Fruit fly (Drosophila melanogaster) whole organism, embryonic: ENCODE data around the gene Ccz1.
A peak's percentile ranks its signal among the peaks of the same experiment; 100 is the strongest.

Source experiments
- Adf1 ChIP-seq: fragments of 200-800 bp; sonication (Bioruptor generic); IDR thresholded peaks from 2 replicates; pipeline ENCODE4 v1.3.6; 2022; ENCODE audit warnings: missing biosample characterization, missing genetic modification characterization
- CG10462 ChIP-seq: fragments of 200-800 bp; sonication (Bioruptor generic); optimal IDR thresholded peaks from 2 replicates; lab custom pipeline; 2016; ENCODE audit warnings: missing biosample characterization, missing genetic modification characterization
- CG12236 ChIP-seq: fragments of 200-800 bp; sonication (Bioruptor generic); optimal IDR thresholded peaks from 2 replicates; lab custom pipeline; 2016; ENCODE audit warnings: missing biosample characterization, missing genetic modification characterization
- CG13624 ChIP-seq: fragments of 200-800 bp; sonication (Bioruptor generic); optimal IDR thresholded peaks from 2 replicates; lab custom pipeline; 2016; ENCODE audit warnings: missing biosample characterization, missing genetic modification characterization
- CG14441 ChIP-seq: fragments of 200-800 bp; sonication (Bioruptor generic); IDR thresholded peaks from 2 replicates; pipeline ENCODE4 v1.3.6; 2022; ENCODE audit warnings: missing biosample characterization, missing genetic modification characterization
- CG16813 ChIP-seq: fragments of 200-800 bp; sonication (Bioruptor generic); IDR thresholded peaks from 3 replicates; pipeline ENCODE4 v1.3.6; 2022; ENCODE audit warnings: missing biosample characterization, missing genetic modification characterization; ENCODE audit not compliant: partially characterized antibody
- CG18599 ChIP-seq: fragments of 200-800 bp; sonication (Bioruptor generic); optimal IDR thresholded peaks from 3 replicates; lab custom pipeline; 2017; ENCODE audit warnings: missing biosample characterization, missing genetic modification characterization, mild to moderate bottlenecking, moderate library complexity, missing genetic modification reagents
- CG2116 ChIP-seq: fragments of 200-800 bp; sonication (Bioruptor generic); optimal IDR thresholded peaks from 3 replicates; lab custom pipeline; 2018; ENCODE audit warnings: missing biosample characterization, mild to moderate bottlenecking, missing genetic modification characterization
- CG2120 ChIP-seq: fragments of 200-800 bp; sonication (Bioruptor generic); optimal IDR thresholded peaks from 3 replicates; lab custom pipeline; 2016; ENCODE audit warnings: missing biosample characterization, missing genetic modification characterization
- CG32532 ChIP-seq: fragments of 200-800 bp; sonication (Bioruptor generic); IDR thresholded peaks from 2 replicates; pipeline ENCODE4 v1.3.6; 2022; ENCODE audit warnings: missing biosample characterization, missing genetic modification characterization
- CG4282 ChIP-seq: fragments of 200-800 bp; sonication (Bioruptor generic); optimal IDR thresholded peaks from 2 replicates; lab custom pipeline; 2016; ENCODE audit warnings: missing biosample characterization, missing genetic modification characterization
- CG6791 ChIP-seq: fragments of 200-800 bp; sonication (Bioruptor generic); IDR thresholded peaks from 3 replicates; pipeline ENCODE4 v1.3.6; 2022; ENCODE audit warnings: missing biosample characterization, missing genetic modification characterization; ENCODE audit not compliant: partially characterized antibody
- CG7839 ChIP-seq: fragments of 200-800 bp; sonication (Bioruptor generic); optimal IDR thresholded peaks from 3 replicates; lab custom pipeline; 2018; ENCODE audit warnings: missing biosample characterization, mild to moderate bottlenecking, missing genetic modification characterization, moderate library complexity
- CG7963 ChIP-seq: fragments of 200-800 bp; sonication (Bioruptor generic); IDR thresholded peaks from 3 replicates; pipeline ENCODE4 v1.3.6; 2022; ENCODE audit warnings: missing biosample characterization, missing genetic modification characterization; ENCODE audit not compliant: partially characterized antibody
- CG8290 ChIP-seq, 3 experiments: fragments of 200-800 bp; sonication (Bioruptor generic); optimal IDR thresholded peaks; 2 replicates each; lab custom pipeline; 2016 to 2019; ENCODE audit warnings: missing biosample characterization in 3 of 3, missing genetic modification characterization in 3 of 3, mild to moderate bottlenecking in 2 of 3, moderate library complexity in 1 of 3
- CG9932 ChIP-seq: fragments of 200-800 bp; sonication (Bioruptor generic); IDR thresholded peaks from 2 replicates; pipeline ENCODE4 v1.3.6; 2022; ENCODE audit warnings: missing biosample characterization, missing genetic modification characterization
- Chrac-16 ChIP-seq: fragments of 200-800 bp; sonication (Bioruptor generic); optimal IDR thresholded peaks from 3 replicates; lab custom pipeline; 2016; ENCODE audit warnings: missing biosample characterization, missing genetic modification characterization
- Deaf1 ChIP-seq: fragments of 200-800 bp; optimal IDR thresholded peaks from 3 replicates; lab custom pipeline; 2019; ENCODE audit warnings: missing biosample characterization, mild to moderate bottlenecking, missing genetic modification characterization, moderate library complexity
- Dll ChIP-seq: fragments of 200-800 bp; sonication (Bioruptor generic); IDR thresholded peaks from 4 replicates; pipeline ENCODE4 v1.3.6; 2022; ENCODE audit warnings: missing biosample characterization, missing genetic modification characterization; ENCODE audit not compliant: partially characterized antibody
- Drgx ChIP-seq: fragments of 200-800 bp; sonication (Bioruptor generic); IDR thresholded peaks from 2 replicates; pipeline ENCODE4 v1.3.6; 2022; ENCODE audit warnings: missing biosample characterization, missing genetic modification characterization
- E2f2 ChIP-seq: fragments of 200-800 bp; sonication (Bioruptor generic); IDR thresholded peaks from 2 replicates; pipeline ENCODE4 v1.3.6; 2022; ENCODE audit warnings: missing biosample characterization, missing genetic modification characterization
- HLH4C ChIP-seq: fragments of 200-800 bp; sonication (Bioruptor generic); IDR thresholded peaks from 3 replicates; pipeline ENCODE4 v1.3.6; 2022; ENCODE audit warnings: missing biosample characterization, missing genetic modification characterization; ENCODE audit not compliant: partially characterized antibody
- HmgZ ChIP-seq: fragments of 200-800 bp; sonication (Bioruptor generic); optimal IDR thresholded peaks from 2 replicates; lab custom pipeline; 2018; ENCODE audit warnings: missing biosample characterization, mild to moderate bottlenecking, missing genetic modification characterization
- Med ChIP-seq: fragments of 200-800 bp; sonication (Bioruptor generic); peaks from one replicate; lab custom pipeline; 2016; ENCODE audit warnings: missing biosample characterization, missing genetic modification characterization, mild to moderate bottlenecking, inconsistent platforms, moderate library complexity
- Mes4 ChIP-seq: fragments of 200-800 bp; sonication (Bioruptor generic); optimal IDR thresholded peaks from 2 replicates; lab custom pipeline; 2016; ENCODE audit warnings: missing biosample characterization, missing genetic modification characterization
- NFAT ChIP-seq: fragments of 200-800 bp; sonication (Bioruptor generic); IDR thresholded peaks from 2 replicates; pipeline ENCODE4 v1.3.6; 2022; ENCODE audit warnings: missing biosample characterization, missing genetic modification characterization
- Opbp ChIP-seq: fragments of 200-800 bp; sonication (Bioruptor generic); IDR thresholded peaks from 3 replicates; pipeline ENCODE4 v1.3.6; 2022; ENCODE audit warnings: missing biosample characterization, missing genetic modification characterization; ENCODE audit not compliant: partially characterized antibody
- Pdp1 ChIP-seq, 2 experiments: fragments of 200-800 bp; sonication (Bioruptor generic); optimal IDR thresholded peaks; 3 replicates each; lab custom pipeline; 2016; ENCODE audit warnings: missing biosample characterization in 2 of 2, missing genetic modification characterization in 2 of 2, mild to moderate bottlenecking in 1 of 2, moderate library complexity in 1 of 2
- Scr ChIP-seq: fragments of 200-800 bp; sonication (Bioruptor generic); IDR thresholded peaks from 2 replicates; pipeline ENCODE4 v1.3.6; 2022; ENCODE audit warnings: missing biosample characterization, missing genetic modification characterization; ENCODE audit not compliant: partially characterized antibody
- amos ChIP-seq: fragments of 200-800 bp; sonication (Bioruptor generic); IDR thresholded peaks from 2 replicates; pipeline ENCODE4 v1.3.6; 2022; ENCODE audit warnings: missing biosample characterization, missing genetic modification characterization; ENCODE audit not compliant: partially characterized antibody
- cg ChIP-seq: fragments of 200-800 bp; sonication (Bioruptor generic); optimal IDR thresholded peaks from 3 replicates; lab custom pipeline; 2019; ENCODE audit warnings: missing biosample characterization, mild to moderate bottlenecking, missing genetic modification characterization, moderate library complexity
- dysf ChIP-seq: fragments of 200-800 bp; sonication (Bioruptor generic); IDR thresholded peaks from 3 replicates; pipeline ENCODE4 v1.3.6; 2022; ENCODE audit warnings: missing biosample characterization, missing genetic modification characterization
- fd3F ChIP-seq: fragments of 200-800 bp; sonication (Bioruptor generic); optimal IDR thresholded peaks from 2 replicates; lab custom pipeline; 2018; ENCODE audit warnings: missing biosample characterization, mild to moderate bottlenecking, missing genetic modification characterization, moderate library complexity
- hb ChIP-seq: fragments of 200-800 bp; sonication (Bioruptor generic); IDR thresholded peaks from 3 replicates; pipeline ENCODE4 v1.3.6; 2022; ENCODE audit warnings: missing biosample characterization, missing genetic modification characterization; ENCODE audit not compliant: partially characterized antibody
- hbn ChIP-seq: fragments of 200-800 bp; sonication (Bioruptor generic); IDR thresholded peaks from 2 replicates; pipeline ENCODE4 v1.3.6; 2022; ENCODE audit warnings: missing biosample characterization, missing genetic modification characterization; ENCODE audit not compliant: partially characterized antibody
- insv ChIP-seq, 2 experiments: fragments of 200-800 bp; sonication (Bioruptor generic); optimal IDR thresholded peaks; 3 replicates each; lab custom pipeline; 2016 to 2018; ENCODE audit warnings: missing biosample characterization in 2 of 2, missing genetic modification characterization in 2 of 2
- lab ChIP-seq: fragments of 200-800 bp; sonication (Bioruptor generic); optimal IDR thresholded peaks from 3 replicates; lab custom pipeline; 2017; ENCODE audit warnings: missing biosample characterization, missing genetic modification characterization, mild to moderate bottlenecking, moderate library complexity, missing genetic modification reagents
- pan ChIP-seq, 4 experiments: fragments of >200 bp in 3 of 4; fragments of 200-800 bp in 1 of 4; sonication (Bioruptor generic) in 1 of 4; optimal IDR thresholded peaks in 3 of 4; IDR thresholded peaks in 1 of 4; 2 replicates each; pipeline versions ENCODE4 v1.3.6 to Lab custom; 2017 to 2022; ENCODE audit warnings: missing biosample characterization in 2 of 4, missing genetic modification characterization in 2 of 4, mixed read lengths in 1 of 4
- row ChIP-seq: fragments of 200-800 bp; sonication (Bioruptor generic); IDR thresholded peaks from 3 replicates; pipeline ENCODE4 v1.3.6; 2022; ENCODE audit warnings: missing biosample characterization, missing genetic modification characterization
- scrt ChIP-seq: fragments of 200-800 bp; sonication (Bioruptor generic); optimal IDR thresholded peaks from 2 replicates; lab custom pipeline; 2018; ENCODE audit warnings: missing biosample characterization, mild to moderate bottlenecking, missing genetic modification characterization, moderate library complexity
- sna ChIP-seq: fragments of 200-800 bp; sonication (Bioruptor generic); IDR thresholded peaks from 2 replicates; pipeline ENCODE4 v1.3.6; 2022; ENCODE audit warnings: missing biosample characterization, missing genetic modification characterization; ENCODE audit not compliant: partially characterized antibody
- tgo ChIP-seq: fragments of 200-800 bp; sonication (Bioruptor generic); IDR thresholded peaks from 3 replicates; pipeline ENCODE4 v1.3.6; 2022; ENCODE audit warnings: missing biosample characterization, missing genetic modification characterization
- unc-4 ChIP-seq: fragments of 200-800 bp; sonication (Bioruptor generic); IDR thresholded peaks from 2 replicates; pipeline ENCODE4 v1.3.6; 2022; ENCODE audit warnings: missing biosample characterization, missing genetic modification characterization; ENCODE audit not compliant: partially characterized antibody
- vnd ChIP-seq: fragments of 200-800 bp; sonication (Bioruptor generic); IDR thresholded peaks from 3 replicates; pipeline ENCODE4 v1.3.6; 2022; ENCODE audit warnings: missing biosample characterization, missing genetic modification characterization; ENCODE audit not compliant: partially characterized antibody
- vvl ChIP-seq: fragments of 200-800 bp; sonication (Bioruptor generic); IDR thresholded peaks from 2 replicates; pipeline ENCODE4 v1.3.6; 2022; ENCODE audit warnings: missing biosample characterization, missing genetic modification characterization

Ccz1 gene

DNA sequence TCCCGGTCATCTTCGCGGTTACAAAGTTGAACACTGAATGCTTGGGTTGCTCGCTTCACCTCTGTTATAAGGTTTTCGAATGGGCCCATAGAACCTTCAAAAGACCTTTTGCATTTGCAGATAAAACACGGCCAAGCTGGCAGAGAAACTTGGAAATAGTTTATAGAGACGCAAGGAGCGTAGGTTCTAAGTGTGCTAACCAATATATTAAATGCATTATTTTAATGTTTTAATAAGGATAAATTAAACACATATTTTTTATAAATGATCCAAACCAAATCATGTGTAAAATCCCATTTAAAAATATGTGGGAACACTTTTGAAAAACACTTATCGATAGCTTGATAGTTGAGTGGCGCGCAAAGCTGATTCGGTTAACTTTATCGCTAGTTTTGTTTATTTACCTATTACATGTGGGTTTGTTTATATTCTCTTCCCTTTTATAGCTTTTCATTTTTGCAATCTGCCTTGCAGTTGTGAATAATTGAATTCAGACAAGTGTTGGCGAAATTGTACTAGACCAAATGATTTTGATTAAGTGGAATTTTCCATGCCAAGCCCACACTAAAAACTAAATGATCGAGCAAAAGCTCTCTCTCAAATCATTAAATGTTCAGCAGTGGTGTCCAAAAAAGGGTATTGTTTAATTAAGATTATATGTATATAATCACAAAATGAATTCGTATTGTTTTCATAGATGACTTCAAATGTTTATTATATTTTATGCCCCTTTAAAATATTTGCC is 41.3 kb upstream of the Ccz1 start, which contains the start of gene CG12766 (continued):
- TF ChIP-seq pan (optimal IDR thresholded peaks at IDR 0.05; lab: Kevin White, UChicago) = no peak
- peak in 1 of 2 experiments; percentile 24 for TF ChIP-seq pan (GFP tag; optimal IDR thresholded peaks at IDR 0.05 in 1 of 2, IDR thresholded peaks at IDR 0.05 in 1 of 2)
- peak; percentile 22 for TF ChIP-seq Med
- TF ChIP-seq lab = peak; percentile 43
- TF ChIP-seq CG14441 (GFP tag; lab: Robert Waterston, UW) = 0 out of 2 replicates have a peak, but pooled peaks have one; percentile 6
- TF ChIP-seq unc-4 (GFP tag; lab: Robert Waterston, UW) = 0 out of 2 replicates have a peak, but pooled peaks have one; percentile 43
- TF ChIP-seq CG18599 (GFP tag; lab: Kevin White, UChicago) = peak; percentile 44
- peak; percentile 33; the same call in 1 of the 3 replicates for TF ChIP-seq vnd (GFP tag; lab: Robert Waterston, UW)
- no peak for TF ChIP-seq fd3F (GFP tag; lab: Kevin White, UChicago)
- peak; percentile 76 for TF ChIP-seq E2f2
- TF ChIP-seq cg (GFP tag; lab: Kevin White, UChicago) = no peak
- peak; percentile 66 for TF ChIP-seq CG2120 (GFP tag; lab: Kevin White, UChicago)
- TF ChIP-seq CG13624 (GFP tag; lab: Kevin White, UChicago) = no peak
- TF ChIP-seq CG8290 (GFP tag; optimal IDR thresholded peaks at IDR 0.05; lab: Kevin White, UChicago) = no peak
- peak in 1 of 2 experiments; percentile 33 for TF ChIP-seq CG8290 (tag; optimal IDR thresholded peaks at IDR 0.05; lab: Kevin White, UChicago)
- peak; percentile 23; the same call in 1 of the 3 replicates for TF ChIP-seq tgo (GFP tag; lab: Robert Waterston, UW)
- peak; percentile 34; the same call in 1 of the 3 replicates for TF ChIP-seq Opbp
- TF ChIP-seq sna = peak; percentile 62
- no peak for TF ChIP-seq CG10462 (GFP tag; lab: Kevin White, UChicago)
- TF ChIP-seq vvl (GFP tag; lab: Robert Waterston, UW) = 0 out of 2 replicates have a peak, but pooled peaks have one; percentile 5
- peak; percentile 55; the same call in 1 of the 3 replicates for TF ChIP-seq CG7963
- no peak for TF ChIP-seq Chrac-16 (GFP tag; lab: Kevin White, UChicago)
- no peak for TF ChIP-seq insv (GFP tag; optimal IDR thresholded peaks at IDR 0.05; lab: Kevin White, UChicago)
- TF ChIP-seq CG32532 (GFP tag; lab: Robert Waterston, UW) = peak; percentile 42; the same call in 1 of the 2 replicates
- peak; percentile 15 for TF ChIP-seq HmgZ (tag; lab: Kevin White, UChicago)
- peak; percentile 23; the same call in 1 of the 3 replicates for TF ChIP-seq dysf (GFP tag; lab: Robert Waterston, UW)
- peak; percentile 38; the same call in 1 of the 2 replicates for TF ChIP-seq CG9932 (GFP tag; lab: Robert Waterston, UW)
- TF ChIP-seq Drgx = 0 out of 2 replicates have a peak, but pooled peaks have one; percentile 28
- TF ChIP-seq NFAT = peak; percentile 69

DNA sequence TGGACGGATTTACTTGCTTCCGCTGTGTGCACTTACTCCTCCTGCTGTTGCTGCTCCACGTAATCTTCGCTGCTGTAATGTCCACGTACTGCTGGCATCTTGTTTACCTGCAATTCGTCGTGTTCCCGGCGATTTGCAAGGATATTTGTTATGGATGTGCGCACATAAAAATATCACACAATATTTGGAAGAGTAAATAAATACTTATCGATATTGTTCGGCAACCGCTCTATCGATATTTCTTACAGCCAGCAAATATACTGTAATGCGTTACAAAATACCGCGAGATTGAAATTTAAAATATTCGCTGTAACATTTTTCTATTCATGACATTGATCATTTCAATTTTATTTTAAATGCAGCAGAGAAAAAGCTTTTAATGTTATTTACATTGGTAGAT is 38.9 kb upstream of the Ccz1 start, which contains the start of gene CG10866:
CG10866 (minus strand) TSS at position 187 of the 400 bp plus-strand sequence.
- TF ChIP-seq hb (GFP tag; lab: Robert Waterston, UW) = peak; percentile 67; the same call in 2 of the 3 replicates
- peak in 1 of 2 experiments; percentile 51 for TF ChIP-seq Pdp1 (GFP tag; optimal IDR thresholded peaks at IDR 0.05; lab: Kevin White, UChicago)
- TF ChIP-seq amos (GFP tag; lab: Robert Waterston, UW) = peak; percentile 87; the same call in 1 of the 2 replicates
- no peak for TF ChIP-seq Deaf1 (tag; lab: Kevin White, UChicago)
- TF ChIP-seq Scr (GFP tag; lab: Robert Waterston, UW) = peak; percentile 85
- TF ChIP-seq CG4282 (GFP tag; lab: Kevin White, UChicago) = no peak
- peak; percentile 1 for TF ChIP-seq HmgZ (tag; lab: Kevin White, UChicago)
- TF ChIP-seq CG6791 (GFP tag; lab: Robert Waterston, UW) = peak; percentile 81
- TF ChIP-seq Mes4 = no peak
- no peak for TF ChIP-seq scrt
- no peak for TF ChIP-seq Adf1
- TF ChIP-seq CG12236 = no peak
- no peak for TF ChIP-seq CG7839
- peak; percentile 65 for TF ChIP-seq CG2116 (GFP tag; lab: Kevin White, UChicago)
- TF ChIP-seq row = peak; percentile 19; the same call in 1 of the 3 replicates
- peak; percentile 79 for TF ChIP-seq hbn (GFP tag; lab: Robert Waterston, UW)
- TF ChIP-seq HLH4C (GFP tag; lab: Robert Waterston, UW) = peak; percentile 84
- peak; percentile 84 for TF ChIP-seq CG16813 (GFP tag; lab: Robert Waterston, UW)
- TF ChIP-seq Dll (GFP tag; lab: Robert Waterston, UW) = peak; percentile 87; the same call in 3 of the 4 replicates
- no peak for TF ChIP-seq CG13624 (GFP tag; lab: Kevin White, UChicago)
